Worm (Caenorhabditis elegans) whole organism, early embryonic: Measurements from ENCODE around the gene bath-42.

Experiments used
- B0310.2 ChIP-seq: sonication (generic microtip); optimal IDR thresholded peaks from 2 replicates; lab custom pipeline; 2016; ENCODE audit warnings: mild to moderate bottlenecking, missing genetic modification characterization, missing compliant biosample characterization
- F13C5.2 ChIP-seq: sonication (generic microtip); optimal IDR thresholded peaks from 2 replicates; lab custom pipeline; 2017; ENCODE audit warnings: mild to moderate bottlenecking, missing genetic modification characterization, inconsistent platforms, missing compliant biosample characterization
- aly-1 ChIP-seq: sonication (generic microtip); optimal IDR thresholded peaks from 2 replicates; lab custom pipeline; 2016; ENCODE audit warnings: missing genetic modification characterization, missing compliant biosample characterization
- ama-1 ChIP-seq: fragments of 150-350 bp; optimal IDR thresholded peaks from 2 replicates; lab custom pipeline; 2014
- ceh-13 ChIP-seq: fragments of 200-800 bp; sonication (Bioruptor generic); optimal IDR thresholded peaks from 2 replicates; lab custom pipeline; 2018; ENCODE audit warnings: mild to moderate bottlenecking, missing genetic modification characterization, missing compliant biosample characterization
- ceh-36 ChIP-seq: sonication (generic microtip); optimal IDR thresholded peaks from 2 replicates; lab custom pipeline; 2016; ENCODE audit warnings: missing genetic modification characterization, inconsistent platforms, missing compliant biosample characterization
- ets-7 ChIP-seq: sonication (generic microtip); optimal IDR thresholded peaks from 2 replicates; lab custom pipeline; 2016; ENCODE audit warnings: missing genotype, missing genetic modification characterization, missing compliant biosample characterization
- flt-1 ChIP-seq: fragments of 200-800 bp; sonication (Bioruptor generic); IDR thresholded peaks from 2 replicates; pipeline ENCODE4 v1.3.6; 2022; ENCODE audit warnings: missing genetic modification characterization, missing compliant biosample characterization
- hmbx-1 ChIP-seq: sonication (generic microtip); optimal IDR thresholded peaks from 2 replicates; lab custom pipeline; 2016; ENCODE audit warnings: mild to moderate bottlenecking, missing genetic modification characterization, missing compliant biosample characterization
- hmg-4 ChIP-seq: fragments of 200-800 bp; sonication (Bioruptor generic); optimal IDR thresholded peaks from 2 replicates; lab custom pipeline; 2018; ENCODE audit warnings: mild to moderate bottlenecking, missing genetic modification characterization, missing compliant biosample characterization
- hnd-1 ChIP-seq: sonication (generic microtip); optimal IDR thresholded peaks from 2 replicates; lab custom pipeline; 2016; ENCODE audit warnings: missing genetic modification characterization, missing compliant biosample characterization
- pes-1 ChIP-seq: fragments of 200-800 bp; sonication (Bioruptor generic); IDR thresholded peaks from 2 replicates; pipeline ENCODE4 v1.3.6; 2022; ENCODE audit warnings: missing genetic modification reagents, missing genetic modification characterization, missing compliant biosample characterization
- scrt-1 ChIP-seq: fragments of 200-800 bp; sonication (Bioruptor generic); IDR thresholded peaks from 2 replicates; pipeline ENCODE4 v1.3.6; 2022; ENCODE audit warnings: missing genetic modification characterization, missing compliant biosample characterization
- sea-1 ChIP-seq: fragments of 200-800 bp; sonication (Bioruptor generic); conservative IDR thresholded peaks from 2 replicates; pipeline ENCODE4 v1.3.6; 2022; ENCODE audit warnings: missing genetic modification characterization, missing compliant biosample characterization
- tbx-11 ChIP-seq: fragments of 200-800 bp; sonication (Bioruptor generic); IDR thresholded peaks from 2 replicates; pipeline ENCODE4 v1.3.6; 2022; ENCODE audit warnings: missing genetic modification characterization, missing compliant biosample characterization
- tbx-37 ChIP-seq: fragments of 200-800 bp; sonication (Bioruptor generic); conservative IDR thresholded peaks from 2 replicates; pipeline ENCODE4 v1.3.6; 2022; ENCODE audit warnings: missing genetic modification reagents, missing genetic modification characterization, missing compliant biosample characterization
- tra-4 ChIP-seq: sonication (generic microtip); optimal IDR thresholded peaks from 2 replicates; lab custom pipeline; 2017; ENCODE audit warnings: missing genetic modification characterization, missing compliant biosample characterization

bath-42 gene

DNA sequence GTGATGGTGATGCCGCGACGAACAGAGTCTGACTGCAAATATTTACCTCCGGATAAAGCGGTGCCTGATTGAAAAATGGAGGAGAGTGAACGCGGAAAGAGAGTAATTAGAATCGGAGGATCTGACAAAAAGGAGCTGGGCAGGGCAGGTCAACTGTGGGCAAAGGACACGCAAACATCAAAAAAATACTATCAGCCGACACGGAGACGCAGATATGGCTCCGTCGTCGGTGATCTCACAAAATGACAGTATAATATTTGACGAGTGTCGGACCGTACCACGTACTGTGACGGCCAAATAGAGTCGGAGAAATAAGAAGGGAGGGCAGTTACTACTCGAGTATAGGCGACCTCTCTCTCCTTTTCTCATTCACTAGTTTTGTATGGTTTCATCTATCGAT lies 30.7 kb downstream of the bath-42 start:
- TF ChIP-seq pes-1 (GFP tag; lab: Robert Waterston, UW), result no peak
- TF ChIP-seq aly-1 (tag; lab: Kevin White, UChicago), result no peak
- TF ChIP-seq hnd-1, result no peak
- no peak for TF ChIP-seq tbx-37 (GFP tag; lab: Robert Waterston, UW)
- TF ChIP-seq hmg-4 (GFP tag; lab: Kevin White, UChicago), result peak; percentile 51

DNA sequence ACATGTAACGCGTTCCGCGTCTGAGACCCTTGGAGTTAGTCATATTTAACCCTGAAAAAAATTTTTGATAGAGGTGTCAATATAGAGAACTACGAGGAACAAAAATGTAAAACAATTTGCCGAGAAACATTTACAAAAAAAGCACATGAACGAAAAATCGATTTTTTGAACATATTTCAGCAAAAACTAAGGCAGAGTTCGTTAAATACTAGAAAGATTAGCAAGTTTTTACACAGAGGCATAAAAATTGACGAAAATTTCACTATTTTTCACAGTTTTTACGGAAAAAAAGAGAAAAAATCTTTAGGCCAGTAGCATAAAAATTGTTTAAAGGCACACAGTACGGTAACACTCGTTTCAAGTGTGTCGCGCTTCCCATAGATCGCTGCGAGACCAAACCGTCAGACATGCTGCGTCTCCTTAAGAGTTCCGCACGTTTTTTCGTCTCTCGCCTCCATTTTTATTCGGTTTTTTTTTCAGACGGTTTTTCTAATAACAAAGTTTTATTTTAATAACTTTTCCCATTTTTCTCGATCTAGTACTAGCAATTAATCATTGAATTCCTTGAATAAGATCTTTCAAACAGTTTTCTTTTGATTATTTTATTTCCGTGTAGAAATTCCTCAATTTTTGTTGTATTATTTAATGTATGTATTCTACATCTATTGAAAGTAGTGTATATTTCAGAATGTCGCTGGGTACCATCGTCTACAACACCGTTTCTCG lies 32.8 kb downstream of the bath-42 start, which contains the start of the genes rpl-21 and C14B9.10:
TSS of gene rpl-21 (minus strand) at position 51 of the 726 bp plus-strand sequence.
TSS of gene C14B9.10 (plus strand) at position 676 of the 726 bp plus-strand sequence.
- TF ChIP-seq F13C5.2 (peak; percentile 17), B0310.2 (tag; lab: Kevin White, UChicago) (no peak), hmg-4 (GFP tag; lab: Kevin White, UChicago) (peak; percentile 2)

DNA sequence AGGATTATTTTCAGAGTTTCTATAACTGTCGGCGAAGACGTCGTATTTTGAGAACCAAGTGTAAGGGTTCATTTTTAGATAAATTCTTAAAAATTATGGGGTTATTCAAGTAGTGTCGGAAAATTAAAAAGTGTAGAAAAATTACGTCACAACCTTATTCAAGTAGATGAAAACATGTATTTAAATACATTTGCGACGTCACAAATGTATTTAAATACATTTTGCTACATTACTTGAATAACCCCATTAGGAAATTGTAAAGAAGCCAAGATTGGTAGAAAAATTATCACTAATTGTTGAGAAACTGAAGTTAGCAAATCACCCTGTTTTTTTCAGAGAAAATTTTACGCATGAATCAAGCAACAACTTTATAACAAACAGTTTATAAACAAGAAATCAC lies 34.0 kb downstream of the bath-42 start:
- TF ChIP-seq scrt-1 (GFP tag; lab: Robert Waterston, UW) (no peak), ets-7 (tag; lab: Kevin White, UChicago) (no peak), pes-1 (GFP tag; lab: Robert Waterston, UW) (no peak), hmbx-1 (tag; lab: Kevin White, UChicago) (no peak), flt-1 (GFP tag; lab: Robert Waterston, UW) (no peak), sea-1 (no peak), ceh-36 (tag; lab: Kevin White, UChicago) (no peak)

DNA sequence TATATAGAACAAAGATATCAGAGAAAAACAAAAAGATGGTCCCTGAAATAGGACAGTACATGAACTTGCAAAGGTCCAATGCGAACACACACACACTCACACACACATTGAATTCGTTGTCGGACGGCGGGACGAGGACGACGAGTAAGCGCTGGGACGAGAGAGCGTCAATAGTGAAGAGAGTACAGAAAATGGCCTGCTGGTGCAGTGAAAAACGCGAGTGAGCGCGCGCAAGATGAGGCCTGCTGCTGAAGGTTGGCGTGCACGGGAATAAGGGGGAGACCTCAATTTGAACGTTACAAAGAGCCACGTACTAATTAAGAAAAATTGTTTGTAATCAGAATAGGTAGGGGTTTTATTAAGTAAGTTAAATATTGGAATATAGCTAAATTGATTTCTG lies 36.2 kb downstream of the bath-42 start:
- TF ChIP-seq sea-1 (peak; percentile 54; the same call in 1 of the 2 replicates), aly-1 (tag; lab: Kevin White, UChicago) (peak; percentile 26), F13C5.2 (peak; percentile 58), ets-7 (tag; lab: Kevin White, UChicago) (no peak), hmg-4 (GFP tag; lab: Kevin White, UChicago) (peak; percentile 71), hnd-1 (no peak)

DNA sequence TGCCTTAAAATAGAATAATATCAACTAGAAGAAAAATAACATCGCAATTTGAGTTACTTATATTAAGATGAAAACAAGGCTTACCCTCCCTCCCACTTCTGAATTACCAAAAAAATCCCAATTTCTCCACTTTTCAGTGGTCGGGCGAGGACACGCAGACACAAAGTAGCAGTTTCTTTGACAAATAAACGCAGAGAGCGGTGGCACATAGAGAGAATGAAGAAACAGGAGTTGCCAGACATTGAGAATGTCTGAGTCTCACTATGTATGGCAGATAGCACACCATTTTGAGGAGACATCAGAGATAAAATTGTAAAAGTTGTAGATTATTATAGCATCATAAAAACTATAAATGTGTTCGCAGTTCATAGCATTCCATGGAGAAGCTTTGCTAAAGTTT lies 37.9 kb downstream of the bath-42 start:
- TF ChIP-seq ama-1 (lab: Kevin White, UChicago) (no peak), hmbx-1 (tag; lab: Kevin White, UChicago) (no peak), ceh-13 (GFP tag; lab: Kevin White, UChicago) (no peak), hnd-1 (no peak), hmg-4 (GFP tag; lab: Kevin White, UChicago) (no peak), F13C5.2 (peak; percentile 62), aly-1 (tag; lab: Kevin White, UChicago) (no peak)

DNA sequence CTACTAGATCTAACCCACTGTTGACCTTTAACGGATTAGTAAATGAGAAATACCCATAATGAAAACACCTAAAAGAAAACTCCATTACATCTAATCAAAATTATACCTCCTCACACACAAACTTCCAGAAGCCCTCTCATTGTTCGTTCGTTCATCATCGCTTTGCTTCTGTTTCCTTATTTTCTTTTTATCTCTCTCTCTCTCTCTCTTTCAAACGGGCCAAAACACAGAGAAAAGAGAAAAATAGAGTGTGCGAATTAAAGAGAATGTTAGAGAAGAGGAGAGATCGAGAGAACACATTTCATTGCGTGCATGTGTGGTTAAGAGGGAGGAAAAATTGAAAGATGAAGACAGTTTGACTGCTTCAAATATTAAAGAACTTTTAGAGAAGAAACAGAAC lies 38.9 kb downstream of the bath-42 start:
- peak; percentile 30 for TF ChIP-seq F13C5.2
- peak; percentile 27 for TF ChIP-seq hmg-4 (GFP tag; lab: Kevin White, UChicago)
- no peak for TF ChIP-seq B0310.2 (tag; lab: Kevin White, UChicago)

DNA sequence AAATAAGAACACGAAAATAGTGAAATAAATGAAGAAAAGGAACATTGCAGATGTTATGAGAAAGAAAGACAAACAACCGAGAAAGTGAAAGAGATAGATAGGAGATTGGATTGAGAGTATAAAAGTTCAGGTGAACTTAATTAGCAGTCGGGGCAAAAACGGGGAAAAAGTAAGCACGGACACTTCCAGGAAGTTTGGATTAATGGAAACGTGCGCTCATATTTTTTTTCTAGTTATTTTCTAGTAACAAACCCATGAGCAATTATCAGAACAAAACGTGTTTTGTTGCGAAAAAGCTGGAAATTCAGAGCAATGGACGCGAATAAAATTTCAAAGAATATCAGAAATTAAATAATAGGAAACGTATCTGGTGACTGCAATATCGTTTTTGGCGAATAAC lies 41.3 kb downstream of the bath-42 start:
- TF ChIP-seq flt-1 (GFP tag; lab: Robert Waterston, UW) (no peak), ceh-36 (tag; lab: Kevin White, UChicago) (no peak), hmbx-1 (tag; lab: Kevin White, UChicago) (no peak), B0310.2 (tag; lab: Kevin White, UChicago) (no peak)

DNA sequence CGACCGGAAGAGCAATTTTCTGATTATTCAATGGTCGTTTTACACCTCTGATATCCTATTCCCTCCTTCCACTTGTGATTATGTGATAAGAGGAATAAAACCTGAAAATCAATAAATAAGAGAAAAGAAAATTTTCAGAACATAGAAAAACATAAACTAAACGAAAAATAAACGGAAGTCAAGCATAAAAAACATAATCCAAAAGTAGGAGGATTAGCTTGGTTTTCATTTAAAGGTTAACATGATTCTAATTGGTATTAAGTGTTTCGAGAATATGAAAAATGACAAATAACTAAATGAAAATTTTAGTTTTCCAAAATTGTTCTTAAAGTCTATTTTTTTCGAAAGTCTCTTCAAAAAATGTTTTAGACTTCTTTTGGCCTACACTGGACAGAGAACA lies 42.1 kb downstream of the bath-42 start, which contains the start of gene gei-8:
TSS of gene gei-8 (minus strand) at position 101 of the 400 bp plus-strand sequence.
- TF ChIP-seq ceh-36 (tag; lab: Kevin White, UChicago), result no peak
- TF ChIP-seq flt-1 (GFP tag; lab: Robert Waterston, UW), result no peak
- TF ChIP-seq pes-1 (GFP tag; lab: Robert Waterston, UW), result no peak

DNA sequence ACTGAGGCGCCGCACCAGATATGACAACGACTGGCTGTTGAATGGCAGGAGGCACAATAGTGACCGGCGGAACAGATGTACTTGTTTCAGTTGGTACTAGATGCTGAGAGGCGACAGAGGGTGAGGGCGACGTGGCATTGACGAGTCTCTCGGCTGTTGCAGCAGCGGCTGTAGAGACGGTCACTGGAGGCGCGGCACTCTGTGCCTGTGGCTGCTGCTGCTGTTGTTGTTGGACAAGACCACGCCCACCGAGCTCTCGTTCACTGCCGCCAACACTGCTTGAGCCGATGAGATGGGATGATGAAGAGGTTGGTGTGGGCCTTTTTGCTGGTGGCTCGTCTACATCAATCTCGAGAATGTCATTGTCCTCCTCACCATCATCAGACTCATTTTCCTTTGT lies 46.0 kb downstream of the bath-42 start:
- no peak for TF ChIP-seq B0310.2 (tag; lab: Kevin White, UChicago)
- TF ChIP-seq aly-1 (tag; lab: Kevin White, UChicago), result no peak
- TF ChIP-seq ama-1 (lab: Kevin White, UChicago), result no peak
- no peak for TF ChIP-seq scrt-1 (GFP tag; lab: Robert Waterston, UW)
- TF ChIP-seq tbx-37 (GFP tag; lab: Robert Waterston, UW), result no peak
- no peak for TF ChIP-seq ceh-36 (tag; lab: Kevin White, UChicago)
- TF ChIP-seq hmg-4 (GFP tag; lab: Kevin White, UChicago), result no peak
- TF ChIP-seq sea-1, result no peak
- no peak for TF ChIP-seq ets-7 (tag; lab: Kevin White, UChicago)
- TF ChIP-seq hnd-1, result no peak
- no peak for TF ChIP-seq tbx-11 (GFP tag; lab: Robert Waterston, UW)
- no peak for TF ChIP-seq tra-4 (tag; lab: Kevin White, UChicago)
- TF ChIP-seq ceh-13 (GFP tag; lab: Kevin White, UChicago), result no peak
- no peak for TF ChIP-seq hmbx-1 (tag; lab: Kevin White, UChicago)
- TF ChIP-seq flt-1 (GFP tag; lab: Robert Waterston, UW), result no peak
- no peak for TF ChIP-seq pes-1 (GFP tag; lab: Robert Waterston, UW)
- TF ChIP-seq F13C5.2, result no peak
